Worm (Caenorhabditis elegans): Measurements from ENCODE around the gene C34E11.2.

Gene C34E11.2

DNA sequence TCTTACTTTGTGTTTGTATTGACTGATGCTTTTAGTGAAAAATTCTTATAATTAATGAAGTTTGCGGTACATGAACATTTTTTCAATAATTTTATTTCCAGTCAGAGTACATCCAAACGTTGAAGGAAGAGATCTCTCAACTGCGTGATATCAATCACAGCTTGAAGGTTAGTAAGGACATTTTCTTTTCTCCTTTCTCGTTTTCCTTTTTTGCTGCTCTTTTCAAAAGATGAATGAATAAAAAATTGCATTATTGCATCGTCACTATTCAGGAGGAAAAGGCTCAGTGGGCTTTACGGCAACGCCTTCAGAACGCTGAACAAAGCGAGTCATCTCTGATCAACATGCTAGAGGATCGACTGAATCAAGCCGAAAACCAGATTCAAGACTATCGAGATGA lies 12.3 kb upstream of the C34E11.2 start:
- TF ChIP-seq pqm-1 (tag; optimal IDR thresholded peaks at IDR 0.05) (no peak), nhr-23 (tag; optimal IDR thresholded peaks at IDR 0.05) (no peak), nfya-1 (tag; optimal IDR thresholded peaks at IDR 0.05; ENCODE audit: insufficient read depth) (no peak), fkh-2 (tag; optimal IDR thresholded peaks at IDR 0.05) (no peak), skn-1 (tag; optimal IDR thresholded peaks at IDR 0.05) (no peak), mml-1 (tag; optimal IDR thresholded peaks at IDR 0.05) (no peak), nhr-12 (tag; optimal IDR thresholded peaks at IDR 0.05) (no peak), pha-4 (tag; optimal IDR thresholded peaks at IDR 0.05) (no peak), ceh-16 (tag; optimal IDR thresholded peaks at IDR 0.05) (no peak), zag-1 (tag; optimal IDR thresholded peaks at IDR 0.05) (no peak), daf-12 (tag; optimal IDR thresholded peaks at IDR 0.05) (no peak), elt-1 (tag; optimal IDR thresholded peaks at IDR 0.05) (no peak)

DNA sequence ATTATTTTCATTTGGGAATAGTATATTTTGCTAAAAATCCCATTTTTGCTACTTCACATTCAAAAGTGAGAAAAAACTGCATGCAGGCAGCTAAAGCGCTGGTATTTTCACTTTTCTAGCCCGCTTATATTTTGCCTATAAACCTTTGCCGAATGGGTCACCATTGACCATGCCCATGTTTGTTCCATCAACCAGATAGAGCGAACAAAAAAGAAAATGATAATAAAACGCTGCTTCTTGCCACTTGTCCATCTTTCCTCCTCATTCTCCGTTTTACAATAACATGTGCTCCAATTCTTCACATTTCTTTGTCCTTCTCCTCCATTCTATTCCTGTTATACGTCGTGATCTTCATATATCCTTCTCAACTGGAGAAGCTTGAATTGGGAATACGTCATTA lies 9.2 kb upstream of the C34E11.2 start, which contains the start of gene tag-241:
Gene tag-241, plus strand, starts transcription at position 301 of the 400 bp plus-strand sequence.
- no peak for TF ChIP-seq unc-62 (GFP tag; optimal IDR thresholded peaks at IDR 0.05)
- no peak for TF ChIP-seq R02D3.7 (tag; optimal IDR thresholded peaks at IDR 0.05)

DNA sequence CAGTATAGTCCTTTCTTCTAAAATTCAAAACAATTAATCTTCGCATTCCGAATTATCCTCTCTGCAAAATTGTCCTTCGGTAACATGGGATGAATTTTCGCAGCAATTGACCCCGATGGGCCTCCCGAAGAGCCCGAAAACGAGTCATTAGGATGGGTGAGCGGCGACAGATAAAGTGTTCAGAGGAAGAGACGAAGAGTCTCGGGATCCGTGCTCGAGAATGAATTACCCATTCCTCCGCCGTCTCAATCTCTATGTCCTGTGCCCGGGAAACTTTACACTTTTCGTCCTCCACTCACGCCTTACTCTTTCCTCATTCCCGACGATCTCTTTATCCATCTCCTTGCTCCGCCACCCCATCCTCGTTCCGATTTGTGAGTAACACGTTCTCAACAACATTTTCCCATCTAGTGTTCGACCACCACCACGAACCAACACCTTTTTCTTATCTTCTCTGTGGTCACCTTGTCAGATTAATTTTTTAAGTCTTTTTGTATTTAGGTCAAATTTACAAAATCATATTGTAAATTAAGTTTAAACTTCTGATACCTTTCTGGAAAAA lies 6.7 kb upstream of the C34E11.2 start:
- no peak for TF ChIP-seq lsy-12 (tag; optimal IDR thresholded peaks at IDR 0.05)
- no peak for TF ChIP-seq fkh-10 (GFP tag; optimal IDR thresholded peaks at IDR 0.05)
- TF ChIP-seq nhr-23 (tag; optimal IDR thresholded peaks at IDR 0.05) = no peak
- TF ChIP-seq elt-3 (tag; optimal IDR thresholded peaks at IDR 0.05) = no peak
- TF ChIP-seq fos-1 (tag; optimal IDR thresholded peaks at IDR 0.05) = no peak
- no peak for TF ChIP-seq egl-27 (tag; optimal IDR thresholded peaks at IDR 0.05)
- no peak for TF ChIP-seq nhr-67 (tag; optimal IDR thresholded peaks at IDR 0.05)
- TF ChIP-seq nhr-77 (tag; optimal IDR thresholded peaks at IDR 0.05) = no peak
- TF ChIP-seq unc-62 (GFP tag; optimal IDR thresholded peaks at IDR 0.05) = no peak
- TF ChIP-seq jun-1 (tag; optimal IDR thresholded peaks at IDR 0.05) = no peak
- no peak for TF ChIP-seq egl-5 (tag; optimal IDR thresholded peaks at IDR 0.05)

DNA sequence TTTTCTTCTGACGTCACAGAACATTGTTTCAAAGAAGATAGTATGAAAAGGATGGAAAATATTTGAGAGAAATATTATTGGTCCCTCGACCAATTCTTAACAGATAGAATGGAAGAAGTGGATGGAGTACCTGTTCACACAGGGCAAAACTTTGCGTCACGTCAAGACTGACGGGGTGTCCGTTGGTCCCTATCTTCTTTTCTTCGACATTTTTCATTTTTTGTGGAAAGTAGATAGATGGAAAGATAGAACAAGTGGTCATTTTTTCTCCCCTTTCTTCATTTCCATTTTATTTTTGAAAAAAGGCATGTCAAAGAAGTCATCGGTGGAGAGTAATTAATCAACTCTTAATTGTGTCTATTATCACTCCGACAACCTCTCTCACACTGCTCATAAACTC lies 4.2 kb upstream of the C34E11.2 start:
- TF ChIP-seq nfya-1 (tag; optimal IDR thresholded peaks at IDR 0.05; ENCODE audit: insufficient read depth) = peak; percentile 21
- no peak for TF ChIP-seq lin-15B (tag; optimal IDR thresholded peaks at IDR 0.05)

DNA sequence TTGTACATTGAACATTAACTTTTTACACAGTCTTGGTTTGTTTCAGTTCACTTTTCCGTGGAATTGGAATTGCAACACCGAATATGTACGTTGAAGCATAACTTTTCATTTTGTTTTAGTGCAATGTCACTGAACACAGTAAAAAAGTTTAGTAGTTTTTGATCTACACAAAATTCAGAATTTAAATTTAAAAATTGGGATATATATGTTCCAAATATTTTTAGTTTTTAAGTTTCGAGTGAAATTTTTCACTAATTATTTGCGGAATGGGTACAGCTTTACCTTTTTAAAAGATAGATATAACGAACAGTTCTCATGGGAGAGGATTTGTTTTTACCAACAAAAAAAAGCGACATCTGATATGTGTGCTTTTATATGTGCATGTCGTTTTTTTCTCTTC lies 2.3 kb upstream of the C34E11.2 start:
- no peak for TF ChIP-seq unc-62 (GFP tag; optimal IDR thresholded peaks at IDR 0.05)
- TF ChIP-seq nhr-23 (tag; optimal IDR thresholded peaks at IDR 0.05) = no peak
- no peak for TF ChIP-seq nhr-237 (tag; optimal IDR thresholded peaks at IDR 0.05)
- TF ChIP-seq jun-1 (tag; optimal IDR thresholded peaks at IDR 0.05) = no peak
- TF ChIP-seq nhr-25 (tag; optimal IDR thresholded peaks at IDR 0.05) = no peak
- no peak for TF ChIP-seq unc-39 (tag; optimal IDR thresholded peaks at IDR 0.05)
- TF ChIP-seq fkh-10 (GFP tag; optimal IDR thresholded peaks at IDR 0.05) = no peak
- TF ChIP-seq lin-15B (tag; optimal IDR thresholded peaks at IDR 0.05) = no peak
- no peak for TF ChIP-seq nhr-12 (tag; optimal IDR thresholded peaks at IDR 0.05)
- TF ChIP-seq ztf-11 (tag; optimal IDR thresholded peaks at IDR 0.05) = no peak
- TF ChIP-seq ZK546.5 (tag; optimal IDR thresholded peaks at IDR 0.05) = no peak
- TF ChIP-seq pqm-1 (tag; optimal IDR thresholded peaks at IDR 0.05) = no peak
- TF ChIP-seq egl-5 (tag; optimal IDR thresholded peaks at IDR 0.05) = no peak

DNA sequence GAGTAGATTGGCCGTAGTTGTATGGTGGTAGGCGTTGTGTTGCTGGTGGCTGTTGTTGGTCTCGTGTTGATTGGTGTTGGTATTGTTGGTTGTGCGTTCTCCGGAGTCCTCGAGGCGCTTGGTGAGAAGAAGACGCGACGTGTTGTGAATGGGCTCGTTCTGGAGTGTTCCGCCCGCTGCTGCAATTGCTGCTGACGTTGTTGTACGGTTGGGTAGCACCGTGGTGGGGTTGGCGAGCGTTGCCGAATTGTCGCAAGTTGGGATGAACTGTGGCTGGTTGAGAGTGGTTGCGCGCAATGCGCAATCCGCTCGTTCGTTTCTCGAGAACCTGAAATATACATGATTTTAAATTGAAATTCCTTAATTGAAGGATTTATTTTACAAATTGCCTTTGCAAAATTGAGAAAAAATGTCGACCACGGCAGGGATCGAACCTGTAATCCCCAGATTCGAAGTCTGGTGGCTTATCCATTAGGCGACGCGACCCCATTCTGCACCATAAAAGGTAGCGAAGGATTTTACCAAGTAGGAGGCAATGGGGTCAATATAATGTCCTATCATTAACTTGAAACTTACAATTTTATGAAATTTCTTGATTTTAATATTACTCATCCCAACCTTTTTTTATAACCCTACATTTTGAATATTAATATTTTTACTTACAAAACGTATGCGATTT lies 8.2 kb downstream of the C34E11.2 start:
- TF ChIP-seq egl-5 (tag; optimal IDR thresholded peaks at IDR 0.05) (no peak), ama-1 (optimal IDR thresholded peaks at IDR 0.05) (no peak), mdl-1 (tag; optimal IDR thresholded peaks at IDR 0.05) (no peak), ceh-28 (tag; optimal IDR thresholded peaks at IDR 0.05) (no peak), unc-62 (GFP tag; optimal IDR thresholded peaks at IDR 0.05) (no peak)

Data from whole organism, L3 larva.